Fruit fly (Drosophila melanogaster): Measurements from ENCODE around the gene Dys.

Gene Dys

DNA sequence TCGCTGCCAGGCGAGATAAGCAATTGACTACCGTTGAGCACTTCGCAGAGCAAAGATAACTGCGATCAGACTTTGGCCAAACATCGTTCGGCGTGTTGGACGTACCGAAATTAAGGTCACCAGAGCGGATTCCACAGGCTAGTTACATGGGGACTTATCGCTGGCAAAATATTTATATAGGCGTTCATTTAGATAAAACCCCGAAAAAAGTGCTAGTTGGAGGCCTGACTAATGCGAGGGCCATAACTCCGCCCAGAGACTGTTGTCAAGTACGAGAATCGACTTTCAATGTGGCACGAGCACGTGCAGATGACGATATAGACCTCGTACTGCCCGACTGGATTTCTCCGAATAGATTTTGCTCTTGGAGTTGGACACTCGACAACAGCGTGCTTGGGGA lies 159.0 kb downstream of the Dys start:
- peak; percentile 28 for TF ChIP-seq Deaf1 (tag; optimal IDR thresholded peaks at IDR 0.05)
- TF ChIP-seq Oaz (GFP tag; IDR thresholded peaks at IDR 0.05): no peak
- TF ChIP-seq seq (GFP tag; IDR thresholded peaks at IDR 0.05): 0 out of 2 replicates have a peak, but pooled peaks have one; percentile 26
- TF ChIP-seq Hr78 (GFP tag; optimal IDR thresholded peaks at IDR 0.05): no peak
- no peak for TF ChIP-seq unc-4 (GFP tag; IDR thresholded peaks at IDR 0.05; ENCODE audit: partially characterized antibody)
- TF ChIP-seq rib (GFP tag; IDR thresholded peaks at IDR 0.05): no peak
- 0 out of 4 replicates have a peak, but pooled peaks have one; percentile 71 for TF ChIP-seq chinmo (GFP tag; IDR thresholded peaks at IDR 0.05; ENCODE audit: partially characterized antibody)
- no peak for TF ChIP-seq eyg (GFP tag; optimal IDR thresholded peaks at IDR 0.05)
- TF ChIP-seq CG9876 (GFP tag; optimal IDR thresholded peaks at IDR 0.05): no peak
- peak; percentile 16 for TF ChIP-seq CG10543 (GFP tag; optimal IDR thresholded peaks at IDR 0.05)
- no peak for TF ChIP-seq nerfin-2 (GFP tag; IDR thresholded peaks at IDR 0.05; ENCODE audit: partially characterized antibody)
- TF ChIP-seq psq (GFP tag; optimal IDR thresholded peaks at IDR 0.05): no peak
- TF ChIP-seq CG3065 (GFP tag; optimal IDR thresholded peaks at IDR 0.05): no peak
- no peak for TF ChIP-seq CG7556 (GFP tag; optimal IDR thresholded peaks at IDR 0.05)
- no peak for TF ChIP-seq CG18764 (GFP tag; optimal IDR thresholded peaks at IDR 0.05)
- TF ChIP-seq CG3281 (GFP tag; optimal IDR thresholded peaks at IDR 0.05): peak; percentile 8
- no peak for TF ChIP-seq CG10959 (GFP tag; IDR thresholded peaks at IDR 0.05)
- TF ChIP-seq Xrp1 (GFP tag; IDR thresholded peaks at IDR 0.05): no peak
- no peak for TF ChIP-seq CG3163 (GFP tag; optimal IDR thresholded peaks at IDR 0.05)
- TF ChIP-seq cato (GFP tag; optimal IDR thresholded peaks at IDR 0.05; ENCODE audit: borderline replicate concordance): no peak
- no peak for TF ChIP-seq NfI (GFP tag; optimal IDR thresholded peaks at IDR 0.05)
- TF ChIP-seq CG12942 (GFP tag; optimal IDR thresholded peaks at IDR 0.05): no peak
- peak; percentile 23; the same call in 1 of the 2 replicates for TF ChIP-seq Rfx (GFP tag; IDR thresholded peaks at IDR 0.05)
- no peak for TF ChIP-seq Mad (GFP tag; optimal IDR thresholded peaks at IDR 0.05)
- TF ChIP-seq fd102C (GFP tag; optimal IDR thresholded peaks at IDR 0.05): no peak
- TF ChIP-seq cwo (GFP tag; optimal IDR thresholded peaks at IDR 0.05): peak; percentile 88
- TF ChIP-seq Poxn (GFP tag; IDR thresholded peaks at IDR 0.05): no peak
- TF ChIP-seq phol (tag; optimal IDR thresholded peaks at IDR 0.05): no peak
- TF ChIP-seq CG8388 (GFP tag; optimal IDR thresholded peaks at IDR 0.05): no peak
- TF ChIP-seq CG8281 (tag; optimal IDR thresholded peaks at IDR 0.05): no peak
- no peak for TF ChIP-seq CG3847 (GFP tag; IDR thresholded peaks at IDR 0.05)
- TF ChIP-seq Dref (GFP tag; IDR thresholded peaks at IDR 0.05): no peak
- no peak for TF ChIP-seq CG14050 (GFP tag; IDR thresholded peaks at IDR 0.05)
- TF ChIP-seq Fer2 (tag; optimal IDR thresholded peaks at IDR 0.05): no peak
- TF ChIP-seq Sry-β (GFP tag; optimal IDR thresholded peaks at IDR 0.05): no peak
- TF ChIP-seq CG9727 (GFP tag; optimal IDR thresholded peaks at IDR 0.05): peak; percentile 3
- peak; percentile 19 for TF ChIP-seq sens (GFP tag)
- no peak for TF ChIP-seq CG9817 (tag; optimal IDR thresholded peaks at IDR 0.05)
- TF ChIP-seq CG17568 (GFP tag; optimal IDR thresholded peaks at IDR 0.05): no peak
- peak; percentile 2 for TF ChIP-seq ftz-f1 (GFP tag; optimal IDR thresholded peaks at IDR 0.05)
- no peak for TF ChIP-seq ind (GFP tag; optimal IDR thresholded peaks at IDR 0.05)
- TF ChIP-seq hth (optimal IDR thresholded peaks at IDR 0.05): no peak
- TF ChIP-seq CG7987 (GFP tag; optimal IDR thresholded peaks at IDR 0.05): peak; percentile 29
- no peak for TF ChIP-seq br (optimal IDR thresholded peaks at IDR 0.05)
- no peak for TF ChIP-seq Nf-YA (GFP tag; IDR thresholded peaks at IDR 0.05)
- no peak for TF ChIP-seq lmd (GFP tag; IDR thresholded peaks at IDR 0.05)
- TF ChIP-seq disco-r (GFP tag; optimal IDR thresholded peaks at IDR 0.05): no peak
- TF ChIP-seq en (GFP tag; optimal IDR thresholded peaks at IDR 0.05): no peak
- peak; percentile 50 for TF ChIP-seq CG13894 (tag; optimal IDR thresholded peaks at IDR 0.05)
- peak; percentile 61 for TF ChIP-seq exex (tag; optimal IDR thresholded peaks at IDR 0.05)
- TF ChIP-seq lab (GFP tag; optimal IDR thresholded peaks at IDR 0.05): peak; percentile 28
- no peak for TF ChIP-seq CG17328 (GFP tag; IDR thresholded peaks at IDR 0.05)
